Worm (Caenorhabditis elegans): ENCODE results near the gene K05F1.8.

Gene K05F1.8

DNA sequence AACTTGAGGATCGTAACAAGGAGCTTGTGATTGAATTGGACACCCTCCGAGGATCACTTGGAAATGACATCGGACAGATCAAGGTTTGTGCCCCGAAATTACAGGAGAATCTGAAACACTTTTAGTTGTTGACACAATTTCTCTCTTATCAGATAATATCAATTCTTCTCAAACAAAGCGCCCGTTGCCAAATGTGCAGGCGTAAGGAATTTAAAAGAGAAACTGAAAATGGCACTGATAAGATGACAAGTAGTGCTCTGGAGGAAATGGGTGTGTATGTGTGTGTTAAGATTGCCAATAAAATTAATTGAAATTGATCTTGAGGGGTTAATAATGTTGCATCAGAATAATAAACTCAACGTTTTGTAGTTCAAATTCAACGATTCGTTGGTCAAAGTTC, 48.1 kb downstream of the K05F1.8 start:
- TF ChIP-seq dao-5 (tag; optimal IDR thresholded peaks at IDR 0.05) (no peak), him-1 (tag; optimal IDR thresholded peaks at IDR 0.05) (no peak), W03F9.2 (tag; optimal IDR thresholded peaks at IDR 0.05) (no peak)

DNA sequence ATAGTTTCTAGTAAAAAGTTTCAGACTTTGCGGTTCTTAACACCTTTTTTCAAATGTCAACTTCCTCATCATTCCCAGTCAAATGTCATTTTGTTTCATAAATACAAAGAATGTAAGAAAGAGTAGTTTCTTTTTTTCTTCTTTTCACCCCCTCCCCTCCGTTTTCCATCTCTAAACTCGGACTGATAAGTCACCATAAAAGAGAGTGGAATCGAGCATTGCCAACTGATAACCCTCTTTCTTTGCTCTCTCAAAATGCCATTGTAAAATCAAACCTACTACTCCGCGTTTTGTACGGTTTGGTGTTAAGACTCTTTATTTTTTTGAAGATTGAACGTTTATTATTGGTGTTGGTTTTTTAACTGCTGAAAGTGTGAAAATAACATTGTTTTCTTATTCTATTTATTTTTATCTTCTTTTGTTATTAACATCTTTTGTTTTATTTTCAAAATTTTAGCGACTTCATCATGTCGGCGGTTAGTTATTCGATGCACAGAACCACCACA, 49.7 kb downstream of the K05F1.8 start, which contains the start of gene ifb-2:
ifb-2 (plus strand) TSS at position 456 of the 506 bp plus-strand sequence.
- TF ChIP-seq dao-5 (tag; optimal IDR thresholded peaks at IDR 0.05) (no peak), W03F9.2 (tag; optimal IDR thresholded peaks at IDR 0.05) (no peak), him-1 (tag; optimal IDR thresholded peaks at IDR 0.05) (no peak)
